In the genomic region with DNA sequence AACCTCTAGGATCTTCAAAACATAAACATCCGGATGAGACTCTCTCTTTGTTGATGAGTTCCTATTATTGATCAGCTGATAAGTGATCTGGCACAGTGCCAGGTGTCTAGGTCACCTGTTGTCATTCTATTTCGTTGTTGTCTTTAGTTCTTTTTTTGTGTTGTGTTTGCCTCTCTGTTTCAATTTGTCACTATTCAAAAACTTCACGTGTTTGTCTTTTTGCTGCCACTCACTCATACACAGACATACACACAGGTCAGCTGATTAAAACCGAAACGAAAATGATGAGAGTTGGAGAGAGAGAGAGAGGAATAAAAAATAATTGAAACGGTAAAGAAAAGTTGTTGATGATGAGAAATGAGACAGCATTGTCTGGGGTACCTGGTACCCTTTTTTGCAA, we compare ENCODE assay signal across 7 worm cellular contexts.
TF ChIP-seq lines count a peak whose summit lies in the region.

No protein-coding gene starts in this region.

TF ChIP-seq in whole organism, L1 larva, 84 proteins besides CTCF, POLR2A, EP300 and RAD21 (continues in another document):
- TF ChIP-seq swsn-7 (tag; optimal IDR thresholded peaks at IDR 0.05; lab: Kevin White, UChicago) (peak; percentile 39), lin-35 (GFP tag; optimal IDR thresholded peaks at IDR 0.05; lab: Kevin White, UChicago) (peak; percentile 5 to 89), hlh-17 (GFP tag; optimal IDR thresholded peaks at IDR 0.05; lab: Kevin White, UChicago; ENCODE audit: borderline replicate concordance) (no peak), unc-130 (tag; optimal IDR thresholded peaks at IDR 0.05; lab: Kevin White, UChicago) (peak; percentile 94), blmp-1 (tag; optimal IDR thresholded peaks at IDR 0.05; lab: Kevin White, UChicago) (peak; percentile 91), F16B12.6 (tag; optimal IDR thresholded peaks at IDR 0.05; lab: Kevin White, UChicago) (no peak), lsy-2 (tag; optimal IDR thresholded peaks at IDR 0.05; lab: Kevin White, UChicago) (peak; percentile 68 to 86), sup-37 (GFP tag; optimal IDR thresholded peaks at IDR 0.05; lab: Kevin White, UChicago) (peak; percentile 40), sptf-1 (tag; optimal IDR thresholded peaks at IDR 0.05; lab: Kevin White, UChicago) (no peak), ztf-11 (tag; optimal IDR thresholded peaks at IDR 0.05; lab: Kevin White, UChicago) (no peak), lin-13 (GFP tag; optimal IDR thresholded peaks at IDR 0.05; lab: Kevin White, UChicago) (peak; percentile 82), nhr-47 (tag; optimal IDR thresholded peaks at IDR 0.05; lab: Kevin White, UChicago) (peak; percentile 70)

TF ChIP-seq in whole organism, L2 larva, 48 proteins besides CTCF, POLR2A, EP300 and RAD21 (continues in another document):
- peak; percentile 54 for TF ChIP-seq ztf-4 (tag; optimal IDR thresholded peaks at IDR 0.05; lab: Kevin White, UChicago)
- TF ChIP-seq aly-2 (tag; optimal IDR thresholded peaks at IDR 0.05; lab: Kevin White, UChicago): no peak
- TF ChIP-seq Y55F3AM.14 (GFP tag; optimal IDR thresholded peaks at IDR 0.05; lab: Kevin White, UChicago): peak; percentile 99
- no peak for TF ChIP-seq mab-5 (tag; optimal IDR thresholded peaks at IDR 0.05; lab: Kevin White, UChicago)
- peak; percentile 95 for TF ChIP-seq nhr-129 (tag; optimal IDR thresholded peaks at IDR 0.05; lab: Kevin White, UChicago)
- no peak for TF ChIP-seq peb-1 (tag; optimal IDR thresholded peaks at IDR 0.05; lab: Kevin White, UChicago)
- peak; percentile 90 for TF ChIP-seq F13H6.1 (tag; optimal IDR thresholded peaks at IDR 0.05; lab: Kevin White, UChicago)
- no peak for TF ChIP-seq unc-55 (GFP tag; optimal IDR thresholded peaks at IDR 0.05; lab: Kevin White, UChicago)
- TF ChIP-seq elt-3 (tag; optimal IDR thresholded peaks at IDR 0.05; lab: Kevin White, UChicago): no peak
- no peak for TF ChIP-seq lin-39 (tag; optimal IDR thresholded peaks at IDR 0.05; lab: Kevin White, UChicago)
- no peak for TF ChIP-seq nhr-23 (tag; optimal IDR thresholded peaks at IDR 0.05; lab: Kevin White, UChicago)
- TF ChIP-seq sma-3 (GFP tag; optimal IDR thresholded peaks at IDR 0.05; lab: Kevin White, UChicago): peak; percentile 91
- TF ChIP-seq ceh-16 (tag; optimal IDR thresholded peaks at IDR 0.05; lab: Kevin White, UChicago): no peak

TF ChIP-seq in whole organism, L3 larva, 47 proteins besides CTCF, POLR2A, EP300 and RAD21 (continues in another document):
- TF ChIP-seq pha-4 (tag; optimal IDR thresholded peaks at IDR 0.05; lab: Kevin White, UChicago) (peak; percentile 99), R02D3.7 (tag; optimal IDR thresholded peaks at IDR 0.05; lab: Kevin White, UChicago) (no peak), egl-5 (tag; optimal IDR thresholded peaks at IDR 0.05; lab: Kevin White, UChicago) (peak; percentile 25), pqm-1 (tag; optimal IDR thresholded peaks at IDR 0.05; lab: Kevin White, UChicago) (peak; percentile 94), tbx-2 (tag; optimal IDR thresholded peaks at IDR 0.05; lab: Kevin White, UChicago) (peak; percentile 3), lin-39 (tag; optimal IDR thresholded peaks at IDR 0.05; lab: Kevin White, UChicago) (peak; percentile 42), nhr-28 (tag; optimal IDR thresholded peaks at IDR 0.05; lab: Kevin White, UChicago) (no peak), mml-1 (tag; optimal IDR thresholded peaks at IDR 0.05; lab: Kevin White, UChicago) (no peak), elt-2 (tag; optimal IDR thresholded peaks at IDR 0.05; lab: Kevin White, UChicago) (peak; percentile 87), skn-1 (tag; optimal IDR thresholded peaks at IDR 0.05; lab: Kevin White, UChicago) (peak; percentile 71), lsy-12 (tag; optimal IDR thresholded peaks at IDR 0.05; lab: Kevin White, UChicago) (peak; percentile 64), ztf-11 (tag; optimal IDR thresholded peaks at IDR 0.05; lab: Kevin White, UChicago) (no peak), nhr-23 (tag; optimal IDR thresholded peaks at IDR 0.05; lab: Kevin White, UChicago) (peak; percentile 64)

TF ChIP-seq in whole organism, L4 larva, 104 proteins besides CTCF, POLR2A, EP300 and RAD21 (continues in another document):
- TF ChIP-seq hlh-30 (tag; optimal IDR thresholded peaks at IDR 0.05; lab: Kevin White, UChicago; ENCODE audit: insufficient read depth) (peak; percentile 98), nhr-10 (tag; optimal IDR thresholded peaks at IDR 0.05; lab: Kevin White, UChicago) (peak; percentile 22), hlh-11 (tag; optimal IDR thresholded peaks at IDR 0.05; lab: Kevin White, UChicago) (peak; percentile 98), lin-38 (GFP tag; IDR thresholded peaks at IDR 0.05; lab: Robert Waterston, UW) (no peak), lin-13 (GFP tag; optimal IDR thresholded peaks at IDR 0.05; lab: Kevin White, UChicago) (peak; percentile 48), mxl-2 (GFP tag; conservative IDR thresholded peaks at IDR 0.05; lab: Robert Waterston, UW) (peak; percentile 64; the same call in 1 of the 2 replicates), set-16 (GFP tag; IDR thresholded peaks at IDR 0.05; lab: Robert Waterston, UW) (0 out of 2 replicates have a peak, but pooled peaks have one; percentile 9), aly-2 (tag; optimal IDR thresholded peaks at IDR 0.05; lab: Kevin White, UChicago) (no peak), lin-29 (GFP tag; IDR thresholded peaks at IDR 0.05; lab: Robert Waterston, UW) (no peak), cey-2 (tag; optimal IDR thresholded peaks at IDR 0.05; lab: Kevin White, UChicago; ENCODE audit: borderline replicate concordance, insufficient read depth) (peak; percentile 91), snpc-4 (tag; optimal IDR thresholded peaks at IDR 0.05; lab: Kevin White, UChicago) (peak; percentile 5), ceh-32 (tag; optimal IDR thresholded peaks at IDR 0.05; lab: Kevin White, UChicago; ENCODE audit: poor library complexity) (no peak)

TF ChIP-seq in whole organism, late embryonic, 69 proteins besides CTCF, POLR2A, EP300 and RAD21:
- TF ChIP-seq hlh-30 (tag; optimal IDR thresholded peaks at IDR 0.05; lab: Kevin White, UChicago; ENCODE audit: insufficient read depth): peak; percentile 56
- TF ChIP-seq fkh-10 (GFP tag; optimal IDR thresholded peaks at IDR 0.05; lab: Kevin White, UChicago): no peak
- TF ChIP-seq ceh-18 (tag; optimal IDR thresholded peaks at IDR 0.05; lab: Kevin White, UChicago): peak; percentile 57

TF ChIP-seq in whole organism, mixed stage, embryonic, 35 proteins besides CTCF, POLR2A, EP300 and RAD21:
- TF ChIP-seq ceh-43 (GFP tag; optimal IDR thresholded peaks at IDR 0.05; lab: Kevin White, UChicago): no peak
- peak; percentile 3 for TF ChIP-seq unc-62 (GFP tag; optimal IDR thresholded peaks at IDR 0.05; lab: Kevin White, UChicago)
TF ChIP-seq in whole organism, mixed stage, embryonic: peak in this region for 1.

TF ChIP-seq in whole organism, young adult, 124 proteins besides CTCF, POLR2A, EP300 and RAD21 (continues in another document):
- TF ChIP-seq ceh-79 (tag; optimal IDR thresholded peaks at IDR 0.05; lab: Kevin White, UChicago): no peak
- TF ChIP-seq mes-4 (tag; optimal IDR thresholded peaks at IDR 0.05; lab: Kevin White, UChicago): no peak
- peak; percentile 42 for TF ChIP-seq ets-4 (GFP tag; optimal IDR thresholded peaks at IDR 0.05; lab: Kevin White, UChicago)
- peak; percentile 54; the same call in 1 of the 2 replicates for TF ChIP-seq dox-1 (GFP tag; IDR thresholded peaks at IDR 0.05; lab: Robert Waterston, UW)
- TF ChIP-seq nhr-120 (GFP tag; IDR thresholded peaks at IDR 0.05; lab: Robert Waterston, UW): no peak
- no peak for TF ChIP-seq Y56A3A.18 (GFP tag; IDR thresholded peaks at IDR 0.05; lab: Robert Waterston, UW)
- TF ChIP-seq snpc-3.4 (tag; optimal IDR thresholded peaks at IDR 0.05; lab: Kevin White, UChicago): no peak
- TF ChIP-seq ekl-4 (GFP tag; IDR thresholded peaks at IDR 0.05; lab: Robert Waterston, UW): 0 out of 2 replicates have a peak, but pooled peaks have one; percentile 35
- TF ChIP-seq ceh-58 (GFP tag; IDR thresholded peaks at IDR 0.05; lab: Robert Waterston, UW): no peak
- no peak for TF ChIP-seq ztf-25 (GFP tag; IDR thresholded peaks at IDR 0.05; lab: Robert Waterston, UW)
- TF ChIP-seq pha-4 (tag; optimal IDR thresholded peaks at IDR 0.05; lab: Kevin White, UChicago): peak; percentile 87
- peak; percentile 76 for TF ChIP-seq ceh-27 (GFP tag; optimal IDR thresholded peaks at IDR 0.05; lab: Kevin White, UChicago)
- TF ChIP-seq athp-1 (tag; optimal IDR thresholded peaks at IDR 0.05; lab: Kevin White, UChicago): no peak
- no peak for TF ChIP-seq lsy-27 (tag; optimal IDR thresholded peaks at IDR 0.05; lab: Kevin White, UChicago; ENCODE audit: borderline replicate concordance, insufficient read depth)
- no peak for TF ChIP-seq bed-2 (GFP tag; IDR thresholded peaks at IDR 0.05; lab: Robert Waterston, UW)
- TF ChIP-seq F22D6.2 (tag; optimal IDR thresholded peaks at IDR 0.05; lab: Kevin White, UChicago): peak; percentile 64
- TF ChIP-seq Y95B8A.8 (GFP tag; IDR thresholded peaks at IDR 0.05; lab: Robert Waterston, UW): peak; percentile 73; the same call in 1 of the 2 replicates
- TF ChIP-seq akir-1 (GFP tag; optimal IDR thresholded peaks at IDR 0.05; lab: Kevin White, UChicago): no peak
- TF ChIP-seq F10E7.11 (tag; optimal IDR thresholded peaks at IDR 0.05; lab: Kevin White, UChicago): no peak
- no peak for TF ChIP-seq unc-130 (GFP tag; optimal IDR thresholded peaks at IDR 0.05; lab: Kevin White, UChicago)
- no peak for TF ChIP-seq fkh-3 (tag; optimal IDR thresholded peaks at IDR 0.05; lab: Kevin White, UChicago)
- no peak for TF ChIP-seq ztf-6 (GFP tag; IDR thresholded peaks at IDR 0.05; lab: Robert Waterston, UW)
- peak; percentile 91 to 95 for TF ChIP-seq let-607 (tag; optimal IDR thresholded peaks at IDR 0.05; lab: Kevin White, UChicago)
- TF ChIP-seq T07F8.4 (tag; optimal IDR thresholded peaks at IDR 0.05; lab: Kevin White, UChicago): no peak
- TF ChIP-seq repo-1 (tag; optimal IDR thresholded peaks at IDR 0.05; lab: Kevin White, UChicago): peak; percentile 13
- TF ChIP-seq nfyb-1 (GFP tag; IDR thresholded peaks at IDR 0.05; lab: Robert Waterston, UW): peak; percentile 79
- no peak for TF ChIP-seq Y53G8AR.9 (GFP tag; conservative IDR thresholded peaks at IDR 0.05; lab: Robert Waterston, UW)
- peak; percentile 41 for TF ChIP-seq K12H6.12 (tag; optimal IDR thresholded peaks at IDR 0.05; lab: Kevin White, UChicago)
- TF ChIP-seq lag-1 (GFP tag; IDR thresholded peaks at IDR 0.05; lab: Robert Waterston, UW): no peak
- TF ChIP-seq nfya-2 (GFP tag; IDR thresholded peaks at IDR 0.05; lab: Robert Waterston, UW): no peak
- TF ChIP-seq C06A6.2 (GFP tag; conservative IDR thresholded peaks at IDR 0.05; lab: Robert Waterston, UW): peak; percentile 77
- no peak for TF ChIP-seq ztf-18 (tag; optimal IDR thresholded peaks at IDR 0.05; lab: Kevin White, UChicago)
- no peak for TF ChIP-seq B0035.1 (tag; optimal IDR thresholded peaks at IDR 0.05; lab: Kevin White, UChicago)
- TF ChIP-seq sdz-38 (tag; optimal IDR thresholded peaks at IDR 0.05; lab: Kevin White, UChicago): no peak
- TF ChIP-seq ztf-3 (GFP tag; optimal IDR thresholded peaks at IDR 0.05; lab: Kevin White, UChicago): peak; percentile 57
- TF ChIP-seq F57C9.4 (tag; optimal IDR thresholded peaks at IDR 0.05; lab: Kevin White, UChicago): no peak
